Worm (Caenorhabditis elegans) whole organism, young adult: ENCODE measurements around the gene col-68.
A peak's percentile ranks its signal among the peaks of the same experiment; 100 is the strongest.

ENCODE experiments used
- B0261.1 ChIP-seq: sonication (generic microtip); optimal IDR thresholded peaks from 2 replicates; lab custom pipeline; 2016; ENCODE audit warnings: mild to moderate bottlenecking, missing genetic modification characterization, moderate library complexity, missing compliant biosample characterization
- C17E4.6 ChIP-seq: fragments of 200-800 bp; sonication (Bioruptor generic); IDR thresholded peaks from 2 replicates; pipeline ENCODE4 v1.3.6; 2022; ENCODE audit warnings: missing genetic modification reagents, missing genetic modification characterization, missing compliant biosample characterization
- F10E7.11 ChIP-seq: sonication (generic microtip); optimal IDR thresholded peaks from 2 replicates; lab custom pipeline; 2017; ENCODE audit warnings: mild to moderate bottlenecking, missing genetic modification characterization, moderate library complexity, missing compliant biosample characterization
- F22D6.2 ChIP-seq: sonication (generic microtip); optimal IDR thresholded peaks from 2 replicates; lab custom pipeline; 2016; ENCODE audit warnings: mild to moderate bottlenecking, missing genetic modification characterization, missing compliant biosample characterization
- F23B12.7 ChIP-seq: sonication (generic microtip); optimal IDR thresholded peaks from 2 replicates; lab custom pipeline; 2017; ENCODE audit warnings: missing genetic modification characterization, mild to moderate bottlenecking, missing compliant biosample characterization, antibody characterized with exemption, moderate library complexity; ENCODE audit not compliant: insufficient read depth
- F37B4.10 ChIP-seq: fragments of 200-800 bp; sonication (Bioruptor generic); IDR thresholded peaks from 2 replicates; pipeline ENCODE4 v1.3.6; 2022; ENCODE audit warnings: missing genetic modification characterization, missing compliant biosample characterization
- F52B5.7 ChIP-seq: sonication (generic microtip); optimal IDR thresholded peaks from 2 replicates; lab custom pipeline; 2016; ENCODE audit warnings: mild to moderate bottlenecking, missing genetic modification characterization, missing compliant biosample characterization
- Y53G8AR.9 ChIP-seq: fragments of 200-800 bp; sonication (Bioruptor generic); conservative IDR thresholded peaks from 2 replicates; pipeline ENCODE4 v1.3.6; 2022; ENCODE audit warnings: missing genetic modification reagents, missing genetic modification characterization, missing compliant biosample characterization
- Y95B8A.8 ChIP-seq: fragments of 200-800 bp; sonication (Bioruptor generic); IDR thresholded peaks from 2 replicates; pipeline ENCODE4 v1.3.6; 2022; ENCODE audit warnings: missing genetic modification reagents, missing genetic modification characterization, missing compliant biosample characterization
- ZK185.1 ChIP-seq: sonication (generic microtip); optimal IDR thresholded peaks from 2 replicates; lab custom pipeline; 2016; ENCODE audit warnings: mild to moderate bottlenecking, missing genetic modification characterization, missing compliant biosample characterization; ENCODE audit not compliant: poor library complexity, severe bottlenecking
- atf-7 ChIP-seq: sonication (generic microtip); optimal IDR thresholded peaks from 2 replicates; lab custom pipeline; 2017; ENCODE audit warnings: mild to moderate bottlenecking, missing genetic modification characterization, missing compliant biosample characterization
- attf-6 ChIP-seq: fragments of 200-800 bp; sonication (Bioruptor generic); IDR thresholded peaks from 2 replicates; pipeline ENCODE4 v1.3.6; 2022; ENCODE audit warnings: missing genetic modification reagents, missing genetic modification characterization, missing compliant biosample characterization
- cebp-2 ChIP-seq: fragments of 200-800 bp; sonication (Bioruptor generic); IDR thresholded peaks from 2 replicates; pipeline ENCODE4 v1.3.6; 2022; ENCODE audit warnings: missing genetic modification characterization, missing compliant biosample characterization
- ceh-58 ChIP-seq: fragments of 200-800 bp; sonication (Bioruptor generic); IDR thresholded peaks from 2 replicates; pipeline ENCODE4 v1.3.6; 2022; ENCODE audit warnings: missing genetic modification characterization, missing compliant biosample characterization
- ceh-91 ChIP-seq: fragments of 200-800 bp; sonication (Bioruptor generic); IDR thresholded peaks from 2 replicates; pipeline ENCODE4 v1.3.6; 2022; ENCODE audit warnings: missing genetic modification reagents, missing genetic modification characterization, missing compliant biosample characterization
- egrh-3 ChIP-seq: fragments of 200-800 bp; sonication (Bioruptor generic); IDR thresholded peaks from 2 replicates; pipeline ENCODE4 v1.3.6; 2022; ENCODE audit warnings: missing genetic modification reagents, missing genetic modification characterization, missing compliant biosample characterization
- gei-17 ChIP-seq: fragments of 200-800 bp; sonication (Bioruptor generic); optimal IDR thresholded peaks from 2 replicates; lab custom pipeline; 2018; ENCODE audit warnings: mild to moderate bottlenecking, missing genetic modification characterization, missing compliant biosample characterization
- hmg-1.2 ChIP-seq: fragments of 200-800 bp; sonication (Bioruptor generic); IDR thresholded peaks from 2 replicates; pipeline ENCODE4 v1.3.6; 2022; ENCODE audit warnings: missing genetic modification reagents, missing genetic modification characterization, missing compliant biosample characterization
- hsf-1 ChIP-seq: fragments of 200-800 bp; sonication (Bioruptor generic); IDR thresholded peaks from 2 replicates; pipeline ENCODE4 v1.3.6; 2022; ENCODE audit warnings: missing genetic modification reagents, missing genetic modification characterization, missing compliant biosample characterization
- let-526 ChIP-seq: fragments of 200-800 bp; sonication (Bioruptor generic); IDR thresholded peaks from 2 replicates; pipeline ENCODE4 v1.3.6; 2022; ENCODE audit warnings: missing genetic modification reagents, missing genetic modification characterization, missing compliant biosample characterization
- let-607 ChIP-seq, 2 experiments: fragments of 200-800 bp in 1 of 2; sonication (Bioruptor generic) in 1 of 2; sonication (generic microtip) in 1 of 2; optimal IDR thresholded peaks; 2 replicates each; lab custom pipeline; 2016 to 2018; ENCODE audit warnings: mild to moderate bottlenecking in 2 of 2, missing compliant biosample characterization in 2 of 2, missing genetic modification characterization in 2 of 2, moderate library complexity in 2 of 2, missing genotype in 1 of 2
- lin-40 ChIP-seq: sonication (generic microtip); optimal IDR thresholded peaks from 2 replicates; lab custom pipeline; 2016; ENCODE audit warnings: missing genetic modification characterization, mild to moderate bottlenecking, missing compliant biosample characterization, missing genotype, missing genetic modification reagents
- madf-3 ChIP-seq: fragments of 200-800 bp; sonication (Bioruptor generic); IDR thresholded peaks from 2 replicates; pipeline ENCODE4 v1.3.6; 2022; ENCODE audit warnings: missing genetic modification reagents, missing genetic modification characterization, missing compliant biosample characterization
- madf-6 ChIP-seq: fragments of 200-800 bp; sonication (Bioruptor generic); IDR thresholded peaks from 2 replicates; pipeline ENCODE4 v1.3.6; 2022; ENCODE audit warnings: missing genetic modification reagents, missing genetic modification characterization, missing compliant biosample characterization
- mes-4 ChIP-seq: sonication (generic microtip); optimal IDR thresholded peaks from 2 replicates; lab custom pipeline; 2016; ENCODE audit warnings: missing genotype, missing genetic modification characterization, missing compliant biosample characterization
- nfya-2 ChIP-seq: fragments of 200-800 bp; sonication (Bioruptor generic); IDR thresholded peaks from 2 replicates; pipeline ENCODE4 v1.3.6; 2022; ENCODE audit warnings: missing genetic modification reagents, missing genetic modification characterization, missing compliant biosample characterization
- nhr-120 ChIP-seq: fragments of 200-800 bp; sonication (Bioruptor generic); IDR thresholded peaks from 2 replicates; pipeline ENCODE4 v1.3.6; 2022; ENCODE audit warnings: missing genetic modification characterization, missing compliant biosample characterization
- nhr-80 ChIP-seq: sonication (generic microtip); optimal IDR thresholded peaks from 2 replicates; lab custom pipeline; 2016; ENCODE audit warnings: missing genetic modification characterization, missing compliant biosample characterization
- pha-4 ChIP-seq: fragments of 150-350 bp; sonication (generic microtip); optimal IDR thresholded peaks from 2 replicates; lab custom pipeline; 2014; ENCODE audit warnings: missing biosample characterization, missing genetic modification reagents, missing genetic modification characterization
- rpc-1 ChIP-seq, 2 experiments: fragments of 150-350 bp in 1 of 2; sonication (generic microtip) in 1 of 2; optimal IDR thresholded peaks; 2 replicates each; lab custom pipeline; 2014 to 2018; ENCODE audit warnings: missing biosample characterization in 1 of 2, missing genetic modification characterization in 1 of 2, missing genetic modification reagents in 1 of 2, missing genotype in 1 of 2
- snpc-1.1 ChIP-seq: sonication (generic microtip); optimal IDR thresholded peaks from 2 replicates; lab custom pipeline; 2017; ENCODE audit warnings: missing genetic modification characterization, mild to moderate bottlenecking, missing compliant biosample characterization, antibody characterized with exemption, moderate library complexity, missing genotype, missing genetic modification reagents; ENCODE audit not compliant: insufficient read depth
- snpc-1.3 ChIP-seq: sonication (generic microtip); optimal IDR thresholded peaks from 2 replicates; lab custom pipeline; 2017; ENCODE audit warnings: missing genetic modification characterization, mild to moderate bottlenecking, missing compliant biosample characterization, antibody characterized with exemption, moderate library complexity, missing genotype, missing genetic modification reagents; ENCODE audit not compliant: insufficient read depth
- sptf-2 ChIP-seq: fragments of 200-800 bp; sonication (Bioruptor generic); optimal IDR thresholded peaks from 2 replicates; lab custom pipeline; 2018; ENCODE audit warnings: mild to moderate bottlenecking, missing genetic modification characterization, missing compliant biosample characterization

col-68 gene

DNA sequence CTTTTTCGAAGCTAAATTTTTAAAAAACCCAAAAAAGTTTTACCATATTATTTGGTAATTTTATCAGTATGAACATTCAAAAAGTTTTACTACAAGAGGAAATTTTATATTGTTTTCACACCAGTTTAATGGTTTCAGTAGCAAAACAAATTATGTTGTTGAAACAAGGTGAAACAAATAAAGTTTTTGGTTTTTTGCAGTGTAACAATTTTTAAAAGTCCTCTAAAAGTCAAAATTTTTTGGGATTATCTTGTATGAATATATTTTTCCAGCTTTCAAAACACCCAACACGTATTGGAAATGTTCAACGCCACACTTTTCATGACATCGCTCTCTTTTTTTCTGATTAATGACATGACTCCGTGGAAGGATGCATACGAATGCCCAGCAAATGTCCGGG is 12.6 kb downstream of the col-68 start, which contains the start of gene srt-54:
srt-54 (plus strand) TSS at position 301 of the 400 bp plus-strand sequence.
- TF ChIP-seq atf-7: no peak
- TF ChIP-seq B0261.1 (tag; lab: Kevin White, UChicago): no peak
- TF ChIP-seq let-526 (GFP tag; lab: Robert Waterston, UW): no peak
- no peak for TF ChIP-seq C17E4.6 (GFP tag; lab: Robert Waterston, UW)
- TF ChIP-seq ceh-91: no peak
- TF ChIP-seq F23B12.7 (tag; lab: Kevin White, UChicago): no peak
- no peak for TF ChIP-seq nfya-2 (GFP tag; lab: Robert Waterston, UW)
- no peak for TF ChIP-seq egrh-3 (GFP tag; lab: Robert Waterston, UW)
- no peak for TF ChIP-seq F52B5.7
- TF ChIP-seq ZK185.1: no peak
- TF ChIP-seq ceh-58 (GFP tag; lab: Robert Waterston, UW): no peak
- TF ChIP-seq pha-4 (tag; lab: Kevin White, UChicago): no peak
- no peak for TF ChIP-seq snpc-1.1 (tag; lab: Kevin White, UChicago)
- no peak for TF ChIP-seq F10E7.11 (tag; lab: Kevin White, UChicago)

DNA sequence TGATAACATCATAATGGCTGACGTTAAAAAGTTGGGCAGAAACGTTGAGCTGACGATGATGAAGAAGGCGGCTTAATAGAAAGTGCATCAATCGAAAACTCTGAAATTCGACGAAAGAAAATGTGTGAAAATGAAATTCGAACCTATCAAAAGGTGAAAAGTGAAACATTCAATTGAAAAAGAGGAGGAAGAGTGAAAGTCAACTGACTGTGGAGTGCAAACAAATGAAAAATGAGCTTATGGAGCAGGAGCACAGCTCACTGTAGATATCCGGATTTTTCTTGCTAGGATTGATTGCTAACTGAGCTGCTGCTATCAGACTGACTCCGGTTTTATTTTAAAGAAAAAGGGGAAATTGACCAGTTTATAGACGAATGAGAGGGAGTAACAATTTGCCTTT is 16.8 kb downstream of the col-68 start, which contains the start of gene K10B4.3:
K10B4.3 (minus strand) TSS at position 101 of the 400 bp plus-strand sequence.
- no peak for TF ChIP-seq madf-3 (GFP tag; lab: Robert Waterston, UW)
- no peak for TF ChIP-seq lin-40
- TF ChIP-seq Y95B8A.8 (GFP tag; lab: Robert Waterston, UW): no peak
- TF ChIP-seq F52B5.7: no peak
- TF ChIP-seq hsf-1 (GFP tag; lab: Robert Waterston, UW): no peak
- TF ChIP-seq mes-4: no peak
- TF ChIP-seq let-607 (tag; optimal IDR thresholded peaks at IDR 0.05; lab: Kevin White, UChicago): no peak
- TF ChIP-seq F22D6.2: no peak
- no peak for TF ChIP-seq cebp-2 (GFP tag; lab: Robert Waterston, UW)
- no peak for TF ChIP-seq sptf-2
- TF ChIP-seq gei-17 (GFP tag; lab: Kevin White, UChicago): no peak
- no peak for TF ChIP-seq attf-6 (GFP tag; lab: Robert Waterston, UW)
- TF ChIP-seq Y53G8AR.9 (GFP tag; lab: Robert Waterston, UW): no peak
- TF ChIP-seq F37B4.10 (GFP tag; lab: Robert Waterston, UW): no peak
- TF ChIP-seq madf-6: no peak
- no peak for TF ChIP-seq nhr-120 (GFP tag; lab: Robert Waterston, UW)

ce11 chrII:122008-122407 is 17.7 kb downstream of the col-68 start:
- TF ChIP-seq hmg-1.2: peak; percentile 33; the same call in 1 of the 2 replicates
- TF ChIP-seq nfya-2 (GFP tag; lab: Robert Waterston, UW): no peak
- TF ChIP-seq B0261.1 (tag; lab: Kevin White, UChicago): no peak

DNA sequence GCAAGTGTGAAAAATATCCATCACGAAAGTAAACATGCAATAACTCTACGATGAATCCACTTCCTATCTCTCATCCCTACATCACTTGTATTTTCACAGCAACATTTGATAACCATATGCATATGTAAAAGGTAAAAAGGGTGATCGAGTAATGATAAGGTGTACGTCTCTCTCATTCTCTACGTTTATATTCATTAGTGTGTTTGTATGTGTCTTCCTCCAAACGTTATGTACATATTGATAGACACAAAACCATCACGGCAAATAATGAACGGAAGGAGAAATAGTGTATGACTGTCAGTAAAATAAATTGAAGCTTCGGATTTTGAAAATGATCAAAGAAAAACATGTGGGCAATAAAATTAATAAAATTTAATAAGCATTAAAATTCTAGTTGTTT is 18.2 kb downstream of the col-68 start:
- TF ChIP-seq snpc-1.3 (no peak), nhr-80 (peak; percentile 65), ceh-58 (GFP tag; lab: Robert Waterston, UW) (no peak), rpc-1 (optimal IDR thresholded peaks at IDR 0.05; lab: Kevin White, UChicago) (no peak), rpc-1 (tag; optimal IDR thresholded peaks at IDR 0.05; lab: Kevin White, UChicago) (no peak)
